Fruit fly (Drosophila melanogaster): ENCODE results near the gene CG43439.

The CG43439 gene

dm6 chr3L:6963175-6963574, 21.2 kb downstream of the CG43439 start:
- TF ChIP-seq CG8159 (tag; optimal IDR thresholded peaks at IDR 0.05) (no peak), fd96Ca (GFP tag; IDR thresholded peaks at IDR 0.05) (no peak), rn (GFP tag; IDR thresholded peaks at IDR 0.05) (no peak), CG10348 (GFP tag; IDR thresholded peaks at IDR 0.05) (no peak), CG32121 (GFP tag; IDR thresholded peaks at IDR 0.05) (no peak), CG17806 (tag; optimal IDR thresholded peaks at IDR 0.05) (no peak), gl (tag; optimal IDR thresholded peaks at IDR 0.05) (no peak), D1 (tag; optimal IDR thresholded peaks at IDR 0.05) (no peak), CG4496 (GFP tag; IDR thresholded peaks at IDR 0.05) (no peak; the same call in 2 of the 3 replicates), CG14655 (GFP tag; optimal IDR thresholded peaks at IDR 0.05) (no peak), Pif1B (GFP tag; optimal IDR thresholded peaks at IDR 0.05) (no peak), CG12605 (GFP tag; IDR thresholded peaks at IDR 0.05) (no peak), Snoo (tag; optimal IDR thresholded peaks at IDR 0.05) (no peak), Pif1A (GFP tag; optimal IDR thresholded peaks at IDR 0.05) (no peak), Ets98B (GFP tag; IDR thresholded peaks at IDR 0.05) (no peak), CG15710 (tag; optimal IDR thresholded peaks at IDR 0.05) (no peak), CG13204 (GFP tag; optimal IDR thresholded peaks at IDR 0.05) (no peak), CG9948 (tag; optimal IDR thresholded peaks at IDR 0.05) (no peak), CG34367 (tag; optimal IDR thresholded peaks at IDR 0.05) (no peak), EcR (GFP tag; optimal IDR thresholded peaks at IDR 0.05) (no peak)

- TF ChIP-seq EcR (GFP tag; optimal IDR thresholded peaks at IDR 0.05) (peak; percentile 12), CG8159 (tag; optimal IDR thresholded peaks at IDR 0.05) (no peak)
Observed at dm6 chr3L:6961992-6962570, 22.3 kb downstream of the CG43439 start.

- TF ChIP-seq CG15710 (tag; optimal IDR thresholded peaks at IDR 0.05) (no peak), Pif1B (GFP tag; optimal IDR thresholded peaks at IDR 0.05) (no peak), Ets98B (GFP tag; IDR thresholded peaks at IDR 0.05) (no peak)
Observed at dm6 chr3L:6957753-6958420, 26.5 kb downstream of the CG43439 start, which contains the start of the genes Uqcc1 and Surf1. Gene Uqcc1 (minus strand): TSS chr3L:6958108. Gene Surf1 (plus strand): TSS chr3L:6958346.

- TF ChIP-seq Pif1B (GFP tag; optimal IDR thresholded peaks at IDR 0.05) (peak; percentile 89), CG9948 (tag; optimal IDR thresholded peaks at IDR 0.05) (peak; percentile 94), CG17806 (tag; optimal IDR thresholded peaks at IDR 0.05) (peak; percentile 92), CG12605 (GFP tag; IDR thresholded peaks at IDR 0.05) (peak; percentile 88; the same call in 1 of the 2 replicates), CG8159 (tag; optimal IDR thresholded peaks at IDR 0.05) (peak; percentile 91), CG13204 (GFP tag; optimal IDR thresholded peaks at IDR 0.05) (no peak), CG34367 (tag; optimal IDR thresholded peaks at IDR 0.05) (peak; percentile 87), Snoo (tag; optimal IDR thresholded peaks at IDR 0.05) (peak; percentile 88), CG10348 (GFP tag; IDR thresholded peaks at IDR 0.05) (peak; percentile 43; the same call in 1 of the 2 replicates), D1 (tag; optimal IDR thresholded peaks at IDR 0.05) (no peak), gl (tag; optimal IDR thresholded peaks at IDR 0.05) (peak; percentile 78), CG32121 (GFP tag; IDR thresholded peaks at IDR 0.05) (peak; percentile 88), CG15710 (tag; optimal IDR thresholded peaks at IDR 0.05) (peak; percentile 91), Ets98B (GFP tag; IDR thresholded peaks at IDR 0.05) (peak; percentile 90), CG4496 (GFP tag; IDR thresholded peaks at IDR 0.05) (peak; percentile 95), fd96Ca (GFP tag; IDR thresholded peaks at IDR 0.05) (peak; percentile 64; the same call in 2 of the 3 replicates), Pif1A (GFP tag; optimal IDR thresholded peaks at IDR 0.05) (peak; percentile 85), rn (GFP tag; IDR thresholded peaks at IDR 0.05) (0 out of 2 replicates have a peak, but pooled peaks have one; percentile 9), EcR (GFP tag; optimal IDR thresholded peaks at IDR 0.05) (no peak), CG8301 (tag; optimal IDR thresholded peaks at IDR 0.05) (peak; percentile 89), CG14655 (GFP tag; optimal IDR thresholded peaks at IDR 0.05) (no peak)
Observed at dm6 chr3L:6955254-6956229, 28.8 kb downstream of the CG43439 start, which contains the start of the genes CG10077 and CG9948. Gene CG10077 (minus strand): TSS chr3L:6955904. Gene CG9948 (plus strand): TSS chr3L:6955991.

- TF ChIP-seq CG12605 (GFP tag; IDR thresholded peaks at IDR 0.05): no peak
- TF ChIP-seq EcR (GFP tag; optimal IDR thresholded peaks at IDR 0.05): no peak
- TF ChIP-seq CG17806 (tag; optimal IDR thresholded peaks at IDR 0.05): no peak
- no peak for TF ChIP-seq CG32121 (GFP tag; IDR thresholded peaks at IDR 0.05)
- TF ChIP-seq CG8159 (tag; optimal IDR thresholded peaks at IDR 0.05): no peak
Observed at dm6 chr3L:6947188-6947971, 37.0 kb downstream of the CG43439 start.
